Worm (Caenorhabditis elegans) whole organism, midembryonic: ENCODE measurements around the gene R05F9.9.
A peak's percentile ranks its signal among the peaks of the same experiment; 100 is the strongest.
"Not testable (repeated sequence)": the region's sequence is repeated elsewhere in the genome, so short reads cannot be mapped to it uniquely, and the experiment has no call there.

ENCODE experiments used
- T22C8.4 ChIP-seq: fragments of 200-800 bp; sonication (Bioruptor generic); IDR thresholded peaks from 2 replicates; pipeline ENCODE4 v1.3.6; 2022; ENCODE audit warnings: missing genetic modification characterization, missing compliant biosample characterization
- cog-1 ChIP-seq: sonication (generic microtip); optimal IDR thresholded peaks from 2 replicates; lab custom pipeline; 2016; ENCODE audit warnings: missing genetic modification characterization, missing compliant biosample characterization
- flt-1 ChIP-seq: fragments of 200-800 bp; sonication (Bioruptor generic); IDR thresholded peaks from 2 replicates; pipeline ENCODE4 v1.3.6; 2022; ENCODE audit warnings: missing genetic modification characterization, missing compliant biosample characterization
- med-1 ChIP-seq: sonication (generic microtip); optimal IDR thresholded peaks from 2 replicates; lab custom pipeline; 2017; ENCODE audit warnings: missing genetic modification characterization, mild to moderate bottlenecking, missing compliant biosample characterization, antibody characterized with exemption, missing genetic modification reagents; ENCODE audit not compliant: insufficient read depth
- ref-1 ChIP-seq: fragments of 200-800 bp; sonication (Bioruptor generic); conservative IDR thresholded peaks from 2 replicates; pipeline ENCODE4 v1.3.6; 2022; ENCODE audit warnings: missing genetic modification reagents, missing genetic modification characterization, missing compliant biosample characterization
- tab-1 ChIP-seq: fragments of 200-800 bp; sonication (Bioruptor generic); IDR thresholded peaks from 2 replicates; pipeline ENCODE4 v1.3.6; 2022; ENCODE audit warnings: missing genetic modification characterization, missing compliant biosample characterization
- ztf-23 ChIP-seq: fragments of 200-800 bp; sonication (Bioruptor generic); IDR thresholded peaks from 2 replicates; pipeline ENCODE4 v1.3.6; 2022; ENCODE audit warnings: missing genetic modification reagents, missing genetic modification characterization, missing compliant biosample characterization
- ztf-29 ChIP-seq: fragments of 200-800 bp; sonication (Bioruptor generic); IDR thresholded peaks from 2 replicates; pipeline ENCODE4 v1.3.6; 2022; ENCODE audit warnings: missing genetic modification reagents, missing genetic modification characterization, missing compliant biosample characterization

DNA sequence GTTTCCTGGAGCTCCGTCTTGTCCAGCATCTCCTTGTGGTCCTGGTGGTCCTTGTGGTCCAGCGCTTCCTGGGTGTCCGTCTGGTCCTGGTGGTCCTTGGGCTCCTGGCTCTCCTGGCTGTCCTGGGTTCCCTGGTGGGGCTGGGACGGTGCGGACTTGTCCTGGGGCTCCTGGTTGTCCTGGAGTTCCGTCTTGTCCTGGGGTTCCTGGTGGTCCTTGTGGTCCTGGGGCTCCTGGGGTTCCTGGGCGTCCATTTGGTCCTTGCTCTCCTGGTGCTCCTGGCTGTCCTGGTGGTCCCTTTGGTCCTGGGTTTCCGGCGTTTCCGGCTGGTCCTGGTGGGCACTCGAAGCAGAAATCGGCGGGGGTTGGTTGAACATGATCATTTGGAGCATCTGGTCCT is 35.1 kb downstream of the R05F9.9 start:
- TF ChIP-seq ref-1; med-1 (GFP tag; lab: Kevin White, UChicago); ztf-23; tab-1 (GFP tag; lab: Robert Waterston, UW); T22C8.4; cog-1 (tag; lab: Kevin White, UChicago); ztf-29 (GFP tag; lab: Robert Waterston, UW): not testable (repeated sequence)
- 0 out of 2 replicates have a peak, but pooled peaks have one; percentile 13 for TF ChIP-seq flt-1 (GFP tag; lab: Robert Waterston, UW)
